Worm (Caenorhabditis elegans): ENCODE measurements around the gene clec-251.

DNA sequence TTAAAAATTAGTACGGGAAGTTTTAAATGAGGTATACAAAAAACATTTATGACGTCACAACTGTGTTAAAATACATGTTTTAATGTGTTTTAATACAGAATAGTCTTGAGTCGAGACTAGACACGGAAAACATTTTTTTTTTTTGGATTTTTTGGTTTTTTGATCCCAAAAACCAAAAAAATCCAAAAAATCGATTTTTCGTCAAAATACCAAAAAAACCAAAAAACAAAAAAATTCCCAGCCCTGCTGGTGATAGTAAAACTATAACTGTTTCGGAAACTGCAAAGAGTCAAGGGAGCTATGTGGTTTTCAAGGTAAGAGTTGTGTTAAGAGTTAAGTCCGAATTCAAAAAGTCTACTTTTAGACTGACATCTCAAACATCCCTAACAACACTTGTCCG, 14.3 kb upstream of the clec-251 start, which contains the start of gene F11D11.4:
- no peak for TF ChIP-seq fkh-10 (GFP tag; optimal IDR thresholded peaks at IDR 0.05)
- TF ChIP-seq eyg-1 (tag; optimal IDR thresholded peaks at IDR 0.05): no peak
- TF ChIP-seq syd-9 (tag; optimal IDR thresholded peaks at IDR 0.05): no peak
- TF ChIP-seq pha-4 (tag; optimal IDR thresholded peaks at IDR 0.05): no peak
- no peak for TF ChIP-seq odd-2 (tag; optimal IDR thresholded peaks at IDR 0.05)
- no peak for TF ChIP-seq ama-1 (optimal IDR thresholded peaks at IDR 0.05)
- no peak for TF ChIP-seq dmd-4 (tag; optimal IDR thresholded peaks at IDR 0.05; ENCODE audit: borderline replicate concordance)
- TF ChIP-seq elt-2 (tag; optimal IDR thresholded peaks at IDR 0.05): no peak
- no peak for TF ChIP-seq ceh-31 (tag; optimal IDR thresholded peaks at IDR 0.05)
- TF ChIP-seq ref-2 (tag; optimal IDR thresholded peaks at IDR 0.05): no peak

Measured in whole organism, late embryonic.